Fruit fly (Drosophila melanogaster) whole organism, embryonic: Measurements from ENCODE around the gene CG4991.

Experiments used
- CG10209 ChIP-seq: fragments of 200-800 bp; sonication (Bioruptor generic); optimal IDR thresholded peaks from 3 replicates; lab custom pipeline; 2017; ENCODE audit warnings: missing biosample characterization, mild to moderate bottlenecking, missing genetic modification characterization, missing genetic modification reagents
- CG10543 ChIP-seq: fragments of 200-800 bp; sonication (Bioruptor generic); optimal IDR thresholded peaks from 3 replicates; lab custom pipeline; 2017; ENCODE audit warnings: missing biosample characterization, mild to moderate bottlenecking, missing genetic modification characterization, moderate library complexity
- CG11456 ChIP-seq: fragments of 200-800 bp; sonication (Bioruptor generic); IDR thresholded peaks from 3 replicates; pipeline ENCODE4 v1.3.6; 2022; ENCODE audit warnings: missing biosample characterization, missing genetic modification characterization
- CG11695 ChIP-seq: fragments of 200-800 bp; sonication (Bioruptor generic); IDR thresholded peaks from 3 replicates; pipeline ENCODE4 v1.3.6; 2022; ENCODE audit warnings: missing biosample characterization, missing genetic modification characterization
- CG11696 ChIP-seq: fragments of 200-800 bp; sonication (Bioruptor generic); IDR thresholded peaks from 2 replicates; pipeline ENCODE4 v1.3.6; 2022; ENCODE audit warnings: missing biosample characterization, missing genetic modification characterization
- CG11723 ChIP-seq: fragments of 200-800 bp; sonication (Bioruptor generic); optimal IDR thresholded peaks from 2 replicates; lab custom pipeline; 2017; ENCODE audit warnings: missing biosample characterization, mild to moderate bottlenecking, missing genetic modification characterization
- CG14441 ChIP-seq: fragments of 200-800 bp; sonication (Bioruptor generic); IDR thresholded peaks from 2 replicates; pipeline ENCODE4 v1.3.6; 2022; ENCODE audit warnings: missing biosample characterization, missing genetic modification characterization
- CG15011 ChIP-seq: fragments of 200-800 bp; sonication (Bioruptor generic); optimal IDR thresholded peaks from 3 replicates; lab custom pipeline; 2018; ENCODE audit warnings: missing biosample characterization, mild to moderate bottlenecking, missing genetic modification characterization
- CG15479 ChIP-seq: fragments of 200-800 bp; sonication (Bioruptor generic); optimal IDR thresholded peaks from 3 replicates; lab custom pipeline; 2019; ENCODE audit warnings: missing biosample characterization, mild to moderate bottlenecking, missing genetic modification characterization, moderate library complexity
- CG16863 ChIP-seq: fragments of 200-800 bp; sonication (Bioruptor generic); optimal IDR thresholded peaks from 3 replicates; lab custom pipeline; 2016; ENCODE audit warnings: missing biosample characterization, missing genetic modification characterization
- CG2129 ChIP-seq: fragments of 200-800 bp; sonication (Bioruptor generic); IDR thresholded peaks from 2 replicates; pipeline ENCODE4 v1.3.6; 2022; ENCODE audit warnings: missing biosample characterization, missing genetic modification characterization; ENCODE audit not compliant: partially characterized antibody
- CG2712 ChIP-seq: fragments of 200-800 bp; optimal IDR thresholded peaks from 3 replicates; lab custom pipeline; 2019; ENCODE audit warnings: missing biosample characterization, mild to moderate bottlenecking, missing genetic modification characterization, moderate library complexity
- CG2889 ChIP-seq: fragments of 200-800 bp; sonication (Bioruptor generic); IDR thresholded peaks from 3 replicates; pipeline ENCODE4 v1.3.6; 2022; ENCODE audit warnings: missing biosample characterization, missing genetic modification characterization
- CG31388 ChIP-seq: fragments of 200-800 bp; sonication (Bioruptor generic); optimal IDR thresholded peaks from 2 replicates; lab custom pipeline; 2016; ENCODE audit warnings: missing biosample characterization, missing genetic modification characterization
- CG34422 ChIP-seq: fragments of 200-800 bp; sonication (Bioruptor generic); IDR thresholded peaks from 3 replicates; pipeline ENCODE4 v1.3.6; 2022; ENCODE audit warnings: missing biosample characterization, missing genetic modification characterization
- CG6791 ChIP-seq: fragments of 200-800 bp; sonication (Bioruptor generic); IDR thresholded peaks from 3 replicates; pipeline ENCODE4 v1.3.6; 2022; ENCODE audit warnings: missing biosample characterization, missing genetic modification characterization; ENCODE audit not compliant: partially characterized antibody
- CHES-1-like ChIP-seq: fragments of 200-800 bp; sonication (Bioruptor generic); optimal IDR thresholded peaks from 2 replicates; lab custom pipeline; 2016; ENCODE audit warnings: missing biosample characterization, missing genetic modification characterization
- Chrac-16 ChIP-seq: fragments of 200-800 bp; sonication (Bioruptor generic); optimal IDR thresholded peaks from 3 replicates; lab custom pipeline; 2016; ENCODE audit warnings: missing biosample characterization, missing genetic modification characterization
- Dref ChIP-seq: fragments of 200-800 bp; sonication (Bioruptor generic); IDR thresholded peaks from 2 replicates; pipeline ENCODE4 v1.3.6; 2022; ENCODE audit warnings: missing biosample characterization, missing genetic modification characterization
- Elba2 ChIP-seq: fragments of 200-800 bp; sonication (Bioruptor generic); optimal IDR thresholded peaks from 3 replicates; lab custom pipeline; 2016; ENCODE audit warnings: missing biosample characterization, missing genetic modification characterization
- Fer1 ChIP-seq: fragments of 200-800 bp; sonication (Bioruptor generic); optimal IDR thresholded peaks from 2 replicates; lab custom pipeline; 2017; ENCODE audit warnings: missing biosample characterization, mild to moderate bottlenecking, missing genetic modification characterization
- HHEX ChIP-seq: fragments of 200-800 bp; sonication (Bioruptor generic); optimal IDR thresholded peaks from 3 replicates; lab custom pipeline; 2017; ENCODE audit warnings: missing biosample characterization, mild to moderate bottlenecking, missing genetic modification characterization, missing genetic modification reagents
- HmgZ ChIP-seq: fragments of 200-800 bp; sonication (Bioruptor generic); optimal IDR thresholded peaks from 2 replicates; lab custom pipeline; 2018; ENCODE audit warnings: missing biosample characterization, mild to moderate bottlenecking, missing genetic modification characterization
- Hr51 ChIP-seq, 2 experiments: fragments of 200-800 bp; sonication (Bioruptor generic); optimal IDR thresholded peaks; 2 replicates in 1 of 2; 3 replicates in 1 of 2; lab custom pipeline; 2016 to 2018; ENCODE audit warnings: missing biosample characterization in 2 of 2, missing genetic modification characterization in 2 of 2, mild to moderate bottlenecking in 1 of 2, moderate library complexity in 1 of 2
- Mes4 ChIP-seq: fragments of 200-800 bp; sonication (Bioruptor generic); optimal IDR thresholded peaks from 2 replicates; lab custom pipeline; 2016; ENCODE audit warnings: missing biosample characterization, missing genetic modification characterization
- Nf-YC ChIP-seq: fragments of 200-800 bp; optimal IDR thresholded peaks from 3 replicates; lab custom pipeline; 2019; ENCODE audit warnings: missing biosample characterization, mild to moderate bottlenecking, missing genetic modification characterization, moderate library complexity
- NfI ChIP-seq: fragments of 200-800 bp; sonication (Bioruptor generic); optimal IDR thresholded peaks from 3 replicates; lab custom pipeline; 2018; ENCODE audit warnings: missing biosample characterization, mild to moderate bottlenecking, missing genetic modification characterization, moderate library complexity
- PHDP ChIP-seq: fragments of 200-800 bp; sonication (Bioruptor generic); optimal IDR thresholded peaks from 3 replicates; lab custom pipeline; 2018; ENCODE audit warnings: missing biosample characterization, mild to moderate bottlenecking, missing genetic modification characterization, moderate library complexity
- Xbp1 ChIP-seq: fragments of 200-800 bp; sonication (Bioruptor generic); optimal IDR thresholded peaks from 3 replicates; lab custom pipeline; 2016; ENCODE audit warnings: missing biosample characterization, mild to moderate bottlenecking, missing genetic modification characterization
- Xrp1 ChIP-seq: fragments of 200-800 bp; sonication (Bioruptor generic); IDR thresholded peaks from 2 replicates; pipeline ENCODE4 v1.3.6; 2022; ENCODE audit warnings: missing biosample characterization, missing genetic modification characterization
- al ChIP-seq: fragments of 200-800 bp; sonication (Bioruptor generic); IDR thresholded peaks from 2 replicates; pipeline ENCODE4 v1.3.6; 2022; ENCODE audit warnings: missing biosample characterization, missing genetic modification characterization
- aop ChIP-seq: fragments of 200-800 bp; sonication (Bioruptor generic); IDR thresholded peaks from 2 replicates; pipeline ENCODE4 v1.3.6; 2022; ENCODE audit warnings: missing biosample characterization, missing genetic modification characterization
- ap ChIP-seq: fragments of 200-800 bp; sonication (Bioruptor generic); IDR thresholded peaks from 2 replicates; pipeline ENCODE4 v1.3.6; 2022; ENCODE audit warnings: missing biosample characterization, missing genetic modification characterization
- crc ChIP-seq: fragments of 200-800 bp; sonication (Bioruptor generic); optimal IDR thresholded peaks from 2 replicates; lab custom pipeline; 2016; ENCODE audit warnings: missing biosample characterization, missing genetic modification characterization
- crol ChIP-seq: fragments of 200-800 bp; sonication (Bioruptor generic); IDR thresholded peaks from 2 replicates; pipeline ENCODE4 v1.3.6; 2022; ENCODE audit warnings: missing biosample characterization, missing genetic modification characterization
- eyg ChIP-seq: fragments of 200-800 bp; sonication (Bioruptor generic); optimal IDR thresholded peaks from 3 replicates; lab custom pipeline; 2016; ENCODE audit warnings: missing biosample characterization, missing genetic modification characterization
- fd64A ChIP-seq: fragments of 200-800 bp; sonication (Bioruptor generic); optimal IDR thresholded peaks from 3 replicates; lab custom pipeline; 2018; ENCODE audit warnings: missing biosample characterization, mild to moderate bottlenecking, missing genetic modification characterization
- h ChIP-seq: fragments of >200 bp; optimal IDR thresholded peaks from 2 replicates; lab custom pipeline; 2017
- hbn ChIP-seq: fragments of 200-800 bp; sonication (Bioruptor generic); IDR thresholded peaks from 2 replicates; pipeline ENCODE4 v1.3.6; 2022; ENCODE audit warnings: missing biosample characterization, missing genetic modification characterization; ENCODE audit not compliant: partially characterized antibody
- ind ChIP-seq: fragments of 200-800 bp; sonication (Bioruptor generic); optimal IDR thresholded peaks from 3 replicates; lab custom pipeline; 2016; ENCODE audit warnings: missing biosample characterization, missing genetic modification characterization
- ken ChIP-seq: fragments of 200-800 bp; sonication (Bioruptor generic); IDR thresholded peaks from 3 replicates; pipeline ENCODE4 v1.3.6; 2022; ENCODE audit warnings: missing biosample characterization, missing genetic modification characterization
- knrl ChIP-seq: fragments of 200-800 bp; sonication (Bioruptor generic); IDR thresholded peaks from 3 replicates; pipeline ENCODE4 v1.3.6; 2022; ENCODE audit warnings: missing biosample characterization, missing genetic modification characterization; ENCODE audit not compliant: partially characterized antibody
- lmd ChIP-seq: fragments of 200-800 bp; sonication (Bioruptor generic); IDR thresholded peaks from 2 replicates; pipeline ENCODE4 v1.3.6; 2022; ENCODE audit warnings: missing biosample characterization, missing genetic modification characterization
- nmo ChIP-seq: fragments of 200-800 bp; sonication (Bioruptor generic); optimal IDR thresholded peaks from 2 replicates; lab custom pipeline; 2018; ENCODE audit warnings: missing biosample characterization, mild to moderate bottlenecking, missing genetic modification characterization, moderate library complexity
- ro ChIP-seq: fragments of 200-800 bp; sonication (Bioruptor generic); IDR thresholded peaks from 2 replicates; pipeline ENCODE4 v1.3.6; 2022; ENCODE audit warnings: missing biosample characterization, missing genetic modification characterization
- schlank ChIP-seq: fragments of 200-800 bp; sonication (Bioruptor generic); optimal IDR thresholded peaks from 2 replicates; lab custom pipeline; 2018; ENCODE audit warnings: missing biosample characterization, mild to moderate bottlenecking, missing genetic modification characterization
- sob ChIP-seq: fragments of 200-800 bp; sonication (Bioruptor generic); IDR thresholded peaks from 2 replicates; pipeline ENCODE4 v1.3.6; 2022; ENCODE audit warnings: missing biosample characterization, missing genetic modification characterization
- tx ChIP-seq: fragments of 200-800 bp; sonication (Bioruptor generic); optimal IDR thresholded peaks from 2 replicates; lab custom pipeline; 2016; ENCODE audit warnings: missing biosample characterization, missing genetic modification characterization
- vnd ChIP-seq: fragments of 200-800 bp; sonication (Bioruptor generic); IDR thresholded peaks from 3 replicates; pipeline ENCODE4 v1.3.6; 2022; ENCODE audit warnings: missing biosample characterization, missing genetic modification characterization; ENCODE audit not compliant: partially characterized antibody

CG4991 gene

DNA sequence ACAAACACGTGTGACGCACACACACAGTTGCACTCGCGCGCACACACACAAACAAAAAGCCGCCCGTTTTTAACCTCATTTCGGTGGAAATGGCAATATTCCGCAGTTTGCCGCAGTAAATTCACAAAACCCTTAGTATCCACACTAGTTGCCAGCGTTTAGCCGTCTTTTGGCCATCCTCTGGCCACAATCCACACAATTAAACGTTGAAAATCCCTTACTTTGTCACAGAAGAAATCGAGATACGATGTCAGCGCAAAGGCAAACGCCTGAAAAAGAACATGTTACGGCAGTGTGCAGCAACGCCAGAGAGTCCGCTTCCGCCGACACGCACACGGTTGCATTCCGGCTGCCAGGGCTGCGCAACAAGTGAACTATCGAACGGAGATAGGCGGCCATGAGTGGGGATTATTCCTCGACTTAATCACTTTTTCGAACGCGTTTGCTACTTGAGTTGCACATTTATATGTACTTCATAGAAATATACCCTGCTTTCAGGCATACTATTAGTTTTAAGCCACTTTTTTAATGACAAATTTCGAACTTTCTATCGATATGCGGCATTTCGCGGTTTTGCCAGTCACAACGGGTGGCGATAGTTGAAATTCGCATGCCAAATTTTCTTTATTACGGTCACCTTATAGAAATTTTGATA is 56.5 kb downstream of the CG4991 start, which contains the start of gene RpS5a (continued):
- TF ChIP-seq Xrp1 (no peak; the same call in 1 of the 2 replicates), CG15479 (peak; percentile 29), Fer1 (GFP tag; lab: Kevin White, UChicago) (peak; percentile 80), eyg (GFP tag; lab: Kevin White, UChicago) (peak; percentile 73), crc (GFP tag; lab: Kevin White, UChicago) (peak; percentile 68), CG11723 (GFP tag; lab: Kevin White, UChicago) (peak; percentile 83), CG14441 (peak; percentile 74), CG2712 (tag; lab: Kevin White, UChicago) (peak; percentile 49), tx (GFP tag; lab: Kevin White, UChicago) (peak; percentile 55), knrl (GFP tag; lab: Robert Waterston, UW) (peak; percentile 88), lmd (peak; percentile 69), ind (peak; percentile 74), Nf-YC (peak; percentile 60), Dref (peak; percentile 59), NfI (peak; percentile 91), vnd (GFP tag; lab: Robert Waterston, UW) (peak; percentile 84), Xbp1 (GFP tag; lab: Kevin White, UChicago) (peak; percentile 74), nmo (GFP tag; lab: Kevin White, UChicago) (peak; percentile 80), Chrac-16 (GFP tag; lab: Kevin White, UChicago) (peak; percentile 60), CHES-1-like (GFP tag; lab: Kevin White, UChicago) (peak; percentile 81), CG6791 (GFP tag; lab: Robert Waterston, UW) (peak; percentile 72; the same call in 1 of the 3 replicates), CG34422 (peak; percentile 83; the same call in 2 of the 3 replicates), CG15011 (GFP tag; lab: Kevin White, UChicago) (peak; percentile 86), Hr51 (GFP tag; optimal IDR thresholded peaks at IDR 0.05; lab: Kevin White, UChicago) (peak; percentile 59 to 65), CG10209 (GFP tag; lab: Kevin White, UChicago) (peak; percentile 88), CG11695 (peak; percentile 45; the same call in 1 of the 3 replicates), hbn (GFP tag; lab: Robert Waterston, UW) (peak; percentile 45; the same call in 1 of the 2 replicates), PHDP (peak; percentile 65), fd64A (GFP tag; lab: Kevin White, UChicago) (peak; percentile 83), CG16863 (GFP tag; lab: Kevin White, UChicago) (peak; percentile 79), ro (GFP tag; lab: Robert Waterston, UW) (0 out of 2 replicates have a peak, but pooled peaks have one; percentile 25), h (lab: Kevin White, UChicago) (no peak), CG11456 (GFP tag; lab: Robert Waterston, UW) (peak; percentile 89), crol (0 out of 2 replicates have a peak, but pooled peaks have one; percentile 10), ap (GFP tag; lab: Robert Waterston, UW) (peak; percentile 45; the same call in 1 of the 2 replicates), Mes4 (peak; percentile 82), CG2889 (GFP tag; lab: Robert Waterston, UW) (0 out of 3 replicates have a peak, but pooled peaks have one; percentile 55), HmgZ (tag; lab: Kevin White, UChicago) (peak; percentile 78), al (peak; percentile 68), sob (GFP tag; lab: Robert Waterston, UW) (peak; percentile 78), aop (GFP tag; lab: Robert Waterston, UW) (no peak), schlank (tag; lab: Kevin White, UChicago) (peak; percentile 81), CG31388 (GFP tag; lab: Kevin White, UChicago) (no peak), ken (peak; percentile 82), CG11696 (GFP tag; lab: Robert Waterston, UW) (0 out of 2 replicates have a peak, but pooled peaks have one; percentile 53), CG10543 (GFP tag; lab: Kevin White, UChicago) (peak; percentile 92), CG2129 (peak; percentile 62), Elba2 (GFP tag; lab: Kevin White, UChicago) (peak; percentile 25), HHEX (peak; percentile 90)
